Worm (Caenorhabditis elegans): ENCODE data around the gene prx-14.

ce11 chrIV:11226545-11226944 is 43.6 kb downstream of the prx-14 start:
- TF ChIP-seq snpc-4 (GFP tag; optimal IDR thresholded peaks at IDR 0.05) (no peak), snpc-4 (tag; optimal IDR thresholded peaks at IDR 0.05) (no peak), ztf-28 (GFP tag; IDR thresholded peaks at IDR 0.05) (no peak)
